Fruit fly (Drosophila melanogaster): ENCODE measurements around the gene Tango6.

Gene Tango6

DNA sequence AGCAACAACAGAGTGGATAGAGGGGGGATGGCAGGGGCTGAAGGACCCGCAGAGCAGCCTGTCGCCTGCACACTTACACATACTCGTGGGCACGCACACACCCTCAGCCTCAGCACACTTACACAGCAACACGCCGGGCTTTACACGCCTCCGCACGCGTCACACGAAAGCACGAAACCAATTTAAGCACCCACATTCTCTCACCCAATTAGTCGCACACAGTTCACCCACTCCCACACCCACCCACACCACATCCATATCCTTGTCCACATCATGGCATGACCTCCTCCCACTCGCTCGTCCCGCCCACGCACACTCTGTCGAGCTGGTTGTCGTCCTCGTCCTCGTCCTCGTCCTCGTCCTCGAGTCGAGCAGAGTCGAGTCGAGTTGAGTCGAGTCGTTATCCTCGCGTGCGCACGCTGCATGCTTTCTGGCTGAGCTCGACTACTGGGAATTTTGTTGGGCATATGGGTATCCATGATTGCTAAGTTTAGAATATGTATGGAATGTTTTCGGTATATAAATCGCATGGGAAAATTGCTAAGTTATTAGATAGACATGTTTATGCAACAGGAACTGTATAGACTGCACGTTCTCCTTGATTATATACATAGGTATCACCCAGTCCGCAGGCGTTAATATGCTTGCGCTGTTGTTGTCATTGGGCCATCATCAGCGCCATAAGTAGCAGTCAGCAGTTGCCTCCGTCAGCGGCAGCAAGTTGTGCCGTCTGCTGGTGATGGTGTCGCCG lies 43.2 kb downstream of the Tango6 start (continued):
- TF ChIP-seq pfk (GFP tag; optimal IDR thresholded peaks at IDR 0.05) = no peak
- TF ChIP-seq Side (GFP tag; optimal IDR thresholded peaks at IDR 0.05) = peak; percentile 80
- peak; percentile 62 for TF ChIP-seq nau (GFP tag; optimal IDR thresholded peaks at IDR 0.05)
- no peak for TF ChIP-seq yki (optimal IDR thresholded peaks at IDR 0.05)
- TF ChIP-seq CG16815 (GFP tag; optimal IDR thresholded peaks at IDR 0.05) = peak; percentile 66
- peak; percentile 80 for TF ChIP-seq Rx (GFP tag; IDR thresholded peaks at IDR 0.05)
- peak; percentile 73 for TF ChIP-seq CrebB (tag; optimal IDR thresholded peaks at IDR 0.05)
- peak; percentile 64; the same call in 1 of the 2 replicates for TF ChIP-seq CG32767 (GFP tag; IDR thresholded peaks at IDR 0.05)
- TF ChIP-seq CG3726 (GFP tag; IDR thresholded peaks at IDR 0.05) = peak; percentile 69; the same call in 2 of the 3 replicates
- TF ChIP-seq CG4360 (GFP tag; IDR thresholded peaks at IDR 0.05) = peak; percentile 36; the same call in 1 of the 2 replicates
- TF ChIP-seq CG8765 (GFP tag; IDR thresholded peaks at IDR 0.05) = peak; percentile 27; the same call in 1 of the 2 replicates
- TF ChIP-seq bbx (GFP tag; IDR thresholded peaks at IDR 0.05; ENCODE audit: partially characterized antibody) = no peak
- TF ChIP-seq HLH54F (GFP tag; optimal IDR thresholded peaks at IDR 0.05) = peak; percentile 79
- TF ChIP-seq E2f2 (GFP tag; IDR thresholded peaks at IDR 0.05) = peak; percentile 55
- peak; percentile 50; the same call in 1 of the 2 replicates for TF ChIP-seq sens-2 (GFP tag; IDR thresholded peaks at IDR 0.05)
- TF ChIP-seq CG17359 (tag; optimal IDR thresholded peaks at IDR 0.05) = peak; percentile 82
- no peak for TF ChIP-seq pros (GFP tag; optimal IDR thresholded peaks at IDR 0.05)
- TF ChIP-seq CG4854 (GFP tag; optimal IDR thresholded peaks at IDR 0.05) = peak; percentile 58
- TF ChIP-seq CG31388 (GFP tag; optimal IDR thresholded peaks at IDR 0.05) = no peak
- peak; percentile 88 for TF ChIP-seq mirr (GFP tag; optimal IDR thresholded peaks at IDR 0.05)
- TF ChIP-seq CG11398 (GFP tag; optimal IDR thresholded peaks at IDR 0.05) = peak; percentile 65
- peak; percentile 67 for TF ChIP-seq Mrtf (GFP tag; IDR thresholded peaks at IDR 0.05)
- TF ChIP-seq CG7963 (GFP tag; IDR thresholded peaks at IDR 0.05; ENCODE audit: partially characterized antibody) = no peak
- TF ChIP-seq Nf-YB (GFP tag; optimal IDR thresholded peaks at IDR 0.05) = peak; percentile 53
- TF ChIP-seq Aef1 (GFP tag; IDR thresholded peaks at IDR 0.05) = peak; percentile 85
- peak; percentile 21 for TF ChIP-seq Vsx1 (GFP tag; optimal IDR thresholded peaks at IDR 0.05)
- TF ChIP-seq aop (GFP tag; IDR thresholded peaks at IDR 0.05) = no peak
- TF ChIP-seq esg (GFP tag; conservative IDR thresholded peaks at IDR 0.05) = peak; percentile 86
- peak; percentile 94 for TF ChIP-seq CG2120 (GFP tag; optimal IDR thresholded peaks at IDR 0.05)
- TF ChIP-seq CG12769 (tag; optimal IDR thresholded peaks at IDR 0.05) = peak; percentile 95
- TF ChIP-seq peb (GFP tag; IDR thresholded peaks at IDR 0.05) = peak; percentile 75
- peak; percentile 68 for TF ChIP-seq Abd-B (GFP tag; optimal IDR thresholded peaks at IDR 0.05)
- no peak for TF ChIP-seq en (GFP tag; optimal IDR thresholded peaks at IDR 0.05)
- peak; percentile 43 for TF ChIP-seq CG30431 (GFP tag; optimal IDR thresholded peaks at IDR 0.05)
- TF ChIP-seq gcm (GFP tag; optimal IDR thresholded peaks at IDR 0.05) = peak; percentile 19
- TF ChIP-seq CG11093 (GFP tag; IDR thresholded peaks at IDR 0.05) = peak; percentile 84
- TF ChIP-seq Elba2 (GFP tag; optimal IDR thresholded peaks at IDR 0.05) = no peak
- no peak for TF ChIP-seq CG3995 (GFP tag; optimal IDR thresholded peaks at IDR 0.05)
- TF ChIP-seq wor (GFP tag; IDR thresholded peaks at IDR 0.05) = peak; percentile 74
- peak; percentile 67 for TF ChIP-seq ERR (GFP tag; optimal IDR thresholded peaks at IDR 0.05)
- peak; percentile 89 for TF ChIP-seq vvl (GFP tag; IDR thresholded peaks at IDR 0.05)
- no peak for TF ChIP-seq Opbp (GFP tag; IDR thresholded peaks at IDR 0.05; ENCODE audit: partially characterized antibody)
- peak; percentile 100 for TF ChIP-seq Hey (tag; optimal IDR thresholded peaks at IDR 0.05)
- TF ChIP-seq GATAe (GFP tag; conservative IDR thresholded peaks at IDR 0.05) = 0 out of 2 replicates have a peak, but pooled peaks have one; percentile 15
- TF ChIP-seq sima (GFP tag; optimal IDR thresholded peaks at IDR 0.05) = no peak
- TF ChIP-seq CG15011 (GFP tag; optimal IDR thresholded peaks at IDR 0.05) = peak; percentile 71
- TF ChIP-seq CG14014 (GFP tag; IDR thresholded peaks at IDR 0.05) = peak; percentile 87
- TF ChIP-seq Taf1 (GFP tag; IDR thresholded peaks at IDR 0.05) = peak; percentile 71
- TF ChIP-seq tgo (GFP tag; IDR thresholded peaks at IDR 0.05) = peak; percentile 88
- TF ChIP-seq CG11456 (GFP tag; IDR thresholded peaks at IDR 0.05) = peak; percentile 85
